Fruit fly (Drosophila melanogaster): ENCODE data around the gene CG42591.

dm6 chr3L:8031461-8031860 lies 38.3 kb downstream of the CG42591 start:
- no peak for TF ChIP-seq pan (optimal IDR thresholded peaks at IDR 0.05)
- TF ChIP-seq psq (optimal IDR thresholded peaks at IDR 0.05): no peak
- TF ChIP-seq CG8478 (optimal IDR thresholded peaks at IDR 0.05): no peak
- TF ChIP-seq Dll (optimal IDR thresholded peaks at IDR 0.05): no peak
- no peak for TF ChIP-seq usp (GFP tag; optimal IDR thresholded peaks at IDR 0.05)
